Worm (Caenorhabditis elegans) whole organism, mixed stage, embryonic: Measurements from ENCODE around the gene lab-2.

Source experiments
- elt-3 ChIP-seq: fragments of 150-350 bp; optimal IDR thresholded peaks from 2 replicates; lab custom pipeline; 2014; ENCODE audit warnings: missing biosample characterization, missing genetic modification characterization
- lsy-2 ChIP-seq: fragments of 150-350 bp; optimal IDR thresholded peaks from 2 replicates; lab custom pipeline; 2014; ENCODE audit warnings: missing biosample characterization, missing genetic modification characterization
- mab-5 ChIP-seq: fragments of 150-350 bp; optimal IDR thresholded peaks from 2 replicates; lab custom pipeline; 2014; ENCODE audit warnings: missing biosample characterization, missing genetic modification characterization
- mep-1 ChIP-seq: fragments of 150-350 bp; optimal IDR thresholded peaks from 2 replicates; lab custom pipeline; 2017; ENCODE audit warnings: missing biosample characterization, missing genetic modification reagents, missing genetic modification characterization, inconsistent platforms
- nhr-237 ChIP-seq: fragments of 150-350 bp; optimal IDR thresholded peaks from 2 replicates; lab custom pipeline; 2014; ENCODE audit warnings: missing biosample characterization, missing genetic modification characterization
- snpc-4 ChIP-seq: fragments of 150-350 bp; optimal IDR thresholded peaks from 2 replicates; lab custom pipeline; 2014; ENCODE audit warnings: missing biosample characterization, missing genetic modification characterization
- unc-62 ChIP-seq: fragments of 150-350 bp; optimal IDR thresholded peaks from 2 replicates; lab custom pipeline; 2014; ENCODE audit warnings: missing biosample characterization, missing genetic modification reagents, missing genetic modification characterization

DNA sequence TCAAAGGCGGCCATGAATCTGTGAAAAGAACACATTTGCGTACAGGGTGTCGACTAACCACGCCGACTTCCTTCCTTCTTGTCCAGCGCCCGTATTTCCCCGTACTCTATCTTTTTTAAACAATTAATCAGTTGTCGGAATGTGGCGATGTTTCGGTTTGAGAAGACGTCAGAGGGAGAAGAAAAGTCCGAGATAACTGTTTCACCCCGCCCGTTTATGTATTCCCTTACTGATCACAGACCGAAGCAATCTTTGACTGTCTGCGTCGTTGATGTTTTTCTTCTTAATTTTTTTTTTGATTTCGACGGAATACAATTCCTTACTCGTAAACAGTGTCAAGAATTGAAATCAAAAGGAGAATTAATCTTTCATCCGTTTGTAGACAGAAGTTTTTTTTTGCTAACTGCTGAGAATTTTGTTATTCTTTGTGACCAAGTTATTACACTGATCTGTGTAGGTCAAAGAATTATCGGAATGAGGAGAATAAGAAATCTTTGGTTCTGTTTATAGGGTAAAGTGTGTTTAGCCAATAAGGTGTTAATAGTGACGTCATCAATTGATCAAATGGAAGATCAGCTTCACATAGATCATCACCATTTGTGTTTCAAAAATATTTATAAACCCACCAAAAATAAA, 32.2 kb downstream of the lab-2 start:
- no peak for TF ChIP-seq mab-5 (tag; lab: Kevin White, UChicago)
- TF ChIP-seq elt-3 = no peak
- no peak for TF ChIP-seq lsy-2 (tag; lab: Kevin White, UChicago)
- no peak for TF ChIP-seq snpc-4 (tag; lab: Kevin White, UChicago)
- TF ChIP-seq unc-62 (GFP tag; lab: Kevin White, UChicago) = no peak
- TF ChIP-seq mep-1 (tag; lab: Kevin White, UChicago) = no peak
- no peak for TF ChIP-seq nhr-237 (tag; lab: Kevin White, UChicago)
